Worm (Caenorhabditis elegans) whole organism, early embryonic: ENCODE results near the gene T18D3.1.
A peak's percentile ranks its signal among the peaks of the same experiment; 100 is the strongest.

ENCODE experiments used
- B0310.2 ChIP-seq: sonication (generic microtip); optimal IDR thresholded peaks from 2 replicates; lab custom pipeline; 2016; ENCODE audit warnings: mild to moderate bottlenecking, missing genetic modification characterization, missing compliant biosample characterization
- F13C5.2 ChIP-seq: sonication (generic microtip); optimal IDR thresholded peaks from 2 replicates; lab custom pipeline; 2017; ENCODE audit warnings: mild to moderate bottlenecking, missing genetic modification characterization, inconsistent platforms, missing compliant biosample characterization
- aly-1 ChIP-seq: sonication (generic microtip); optimal IDR thresholded peaks from 2 replicates; lab custom pipeline; 2016; ENCODE audit warnings: missing genetic modification characterization, missing compliant biosample characterization
- ama-1 ChIP-seq: fragments of 150-350 bp; optimal IDR thresholded peaks from 2 replicates; lab custom pipeline; 2014
- ceh-13 ChIP-seq: fragments of 200-800 bp; sonication (Bioruptor generic); optimal IDR thresholded peaks from 2 replicates; lab custom pipeline; 2018; ENCODE audit warnings: mild to moderate bottlenecking, missing genetic modification characterization, missing compliant biosample characterization
- ceh-36 ChIP-seq: sonication (generic microtip); optimal IDR thresholded peaks from 2 replicates; lab custom pipeline; 2016; ENCODE audit warnings: missing genetic modification characterization, inconsistent platforms, missing compliant biosample characterization
- ets-7 ChIP-seq: sonication (generic microtip); optimal IDR thresholded peaks from 2 replicates; lab custom pipeline; 2016; ENCODE audit warnings: missing genotype, missing genetic modification characterization, missing compliant biosample characterization
- flt-1 ChIP-seq: fragments of 200-800 bp; sonication (Bioruptor generic); IDR thresholded peaks from 2 replicates; pipeline ENCODE4 v1.3.6; 2022; ENCODE audit warnings: missing genetic modification characterization, missing compliant biosample characterization
- hmbx-1 ChIP-seq: sonication (generic microtip); optimal IDR thresholded peaks from 2 replicates; lab custom pipeline; 2016; ENCODE audit warnings: mild to moderate bottlenecking, missing genetic modification characterization, missing compliant biosample characterization
- hmg-4 ChIP-seq: fragments of 200-800 bp; sonication (Bioruptor generic); optimal IDR thresholded peaks from 2 replicates; lab custom pipeline; 2018; ENCODE audit warnings: mild to moderate bottlenecking, missing genetic modification characterization, missing compliant biosample characterization
- hnd-1 ChIP-seq: sonication (generic microtip); optimal IDR thresholded peaks from 2 replicates; lab custom pipeline; 2016; ENCODE audit warnings: missing genetic modification characterization, missing compliant biosample characterization
- pes-1 ChIP-seq: fragments of 200-800 bp; sonication (Bioruptor generic); IDR thresholded peaks from 2 replicates; pipeline ENCODE4 v1.3.6; 2022; ENCODE audit warnings: missing genetic modification reagents, missing genetic modification characterization, missing compliant biosample characterization
- scrt-1 ChIP-seq: fragments of 200-800 bp; sonication (Bioruptor generic); IDR thresholded peaks from 2 replicates; pipeline ENCODE4 v1.3.6; 2022; ENCODE audit warnings: missing genetic modification characterization, missing compliant biosample characterization
- sea-1 ChIP-seq: fragments of 200-800 bp; sonication (Bioruptor generic); conservative IDR thresholded peaks from 2 replicates; pipeline ENCODE4 v1.3.6; 2022; ENCODE audit warnings: missing genetic modification characterization, missing compliant biosample characterization
- tbx-11 ChIP-seq: fragments of 200-800 bp; sonication (Bioruptor generic); IDR thresholded peaks from 2 replicates; pipeline ENCODE4 v1.3.6; 2022; ENCODE audit warnings: missing genetic modification characterization, missing compliant biosample characterization
- tbx-37 ChIP-seq: fragments of 200-800 bp; sonication (Bioruptor generic); conservative IDR thresholded peaks from 2 replicates; pipeline ENCODE4 v1.3.6; 2022; ENCODE audit warnings: missing genetic modification reagents, missing genetic modification characterization, missing compliant biosample characterization
- tra-4 ChIP-seq: sonication (generic microtip); optimal IDR thresholded peaks from 2 replicates; lab custom pipeline; 2017; ENCODE audit warnings: missing genetic modification characterization, missing compliant biosample characterization

Gene T18D3.1

DNA sequence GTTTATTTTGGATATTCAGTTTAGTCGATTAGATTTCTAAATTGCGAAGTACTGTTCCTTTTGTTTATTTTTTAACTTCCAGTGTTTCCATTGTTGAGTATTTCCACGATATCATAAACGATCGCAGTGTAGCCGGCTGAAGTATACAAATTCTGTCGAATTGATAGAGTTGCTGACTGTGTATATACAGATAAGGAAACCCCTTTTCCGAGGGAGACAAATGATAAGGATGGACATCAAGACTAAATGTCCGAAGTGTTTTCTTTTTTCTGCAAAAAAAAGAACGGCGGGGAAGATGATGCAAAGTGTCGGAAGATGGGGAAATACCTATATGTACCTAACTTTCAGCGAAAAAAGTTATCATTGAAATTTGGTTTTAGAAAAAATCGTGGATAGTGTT lies 8.0 kb upstream of the T18D3.1 start:
- no peak for TF ChIP-seq F13C5.2 (tag; lab: Kevin White, UChicago)
- TF ChIP-seq pes-1 = no peak
- no peak for TF ChIP-seq ceh-36
- TF ChIP-seq hmbx-1 (tag; lab: Kevin White, UChicago) = no peak
- no peak for TF ChIP-seq sea-1
- no peak for TF ChIP-seq scrt-1 (GFP tag; lab: Robert Waterston, UW)
- TF ChIP-seq hnd-1 (tag; lab: Kevin White, UChicago) = no peak
- TF ChIP-seq B0310.2 = no peak
- no peak for TF ChIP-seq ets-7
- TF ChIP-seq tbx-11 (GFP tag; lab: Robert Waterston, UW) = no peak
- no peak for TF ChIP-seq aly-1
- no peak for TF ChIP-seq ceh-13 (GFP tag; lab: Kevin White, UChicago)
- no peak for TF ChIP-seq hmg-4
- TF ChIP-seq tbx-37 = no peak
- no peak for TF ChIP-seq flt-1 (GFP tag; lab: Robert Waterston, UW)
- TF ChIP-seq tra-4 (tag; lab: Kevin White, UChicago) = no peak
- no peak for TF ChIP-seq ama-1

DNA sequence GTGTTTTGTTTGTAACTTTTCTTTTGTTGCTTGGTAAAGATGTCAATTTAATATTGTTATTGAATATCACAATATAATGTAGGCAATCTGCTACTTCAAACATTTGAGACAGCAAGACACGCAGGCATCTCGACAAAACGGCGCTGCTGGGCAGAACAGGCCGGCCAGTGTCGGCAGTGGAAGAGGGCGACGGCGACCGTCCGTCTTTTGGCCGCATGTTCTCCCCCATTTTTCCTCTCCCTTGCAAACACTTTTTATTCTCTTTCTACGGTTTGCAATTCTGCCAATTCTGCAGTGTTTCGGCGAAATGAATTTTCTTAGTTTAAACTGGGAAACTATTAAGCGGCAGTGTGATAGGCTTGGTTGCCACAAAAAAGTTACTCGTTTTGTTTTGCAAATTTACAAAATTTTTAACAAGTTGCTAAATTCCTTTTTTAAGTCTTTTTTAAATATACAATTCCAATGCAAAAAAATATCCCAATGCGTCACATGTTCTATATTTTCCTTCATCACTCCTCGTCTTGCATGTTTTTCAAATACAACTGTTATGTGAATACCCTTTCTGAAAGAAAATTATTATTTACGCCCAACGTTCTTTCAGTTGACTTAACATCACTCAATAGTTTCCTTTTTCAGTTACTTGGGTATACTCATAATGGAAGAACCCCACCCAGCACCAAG lies 5.1 kb upstream of the T18D3.1 start, which contains the start of gene T18D3.6:
Gene T18D3.6 (plus strand): TSS at position 631 of the 681 bp plus-strand sequence.
- TF ChIP-seq F13C5.2 (tag; lab: Kevin White, UChicago) = no peak
- TF ChIP-seq ceh-36 = no peak
- TF ChIP-seq hmg-4 = peak; percentile 22
- TF ChIP-seq B0310.2 = no peak
- TF ChIP-seq scrt-1 (GFP tag; lab: Robert Waterston, UW) = no peak

DNA sequence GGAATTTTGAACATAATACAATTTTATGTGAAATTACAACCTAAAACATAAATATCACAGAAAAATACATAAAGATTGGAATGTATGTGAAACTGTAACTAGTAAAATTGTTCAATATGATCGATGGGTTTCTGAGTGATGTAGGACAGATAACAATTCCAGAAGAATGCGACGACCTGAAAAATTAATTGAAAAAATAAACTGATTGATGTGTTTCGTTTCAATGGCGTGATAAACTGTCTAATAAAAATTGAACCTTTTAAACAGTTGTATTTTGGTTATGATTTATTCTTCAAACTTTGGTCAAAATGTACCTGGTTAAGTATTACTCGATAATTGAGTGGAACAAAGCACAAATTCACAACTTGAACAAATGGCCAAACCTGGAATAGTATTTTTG lies 3.3 kb upstream of the T18D3.1 start:
- no peak for TF ChIP-seq ceh-13 (GFP tag; lab: Kevin White, UChicago)

DNA sequence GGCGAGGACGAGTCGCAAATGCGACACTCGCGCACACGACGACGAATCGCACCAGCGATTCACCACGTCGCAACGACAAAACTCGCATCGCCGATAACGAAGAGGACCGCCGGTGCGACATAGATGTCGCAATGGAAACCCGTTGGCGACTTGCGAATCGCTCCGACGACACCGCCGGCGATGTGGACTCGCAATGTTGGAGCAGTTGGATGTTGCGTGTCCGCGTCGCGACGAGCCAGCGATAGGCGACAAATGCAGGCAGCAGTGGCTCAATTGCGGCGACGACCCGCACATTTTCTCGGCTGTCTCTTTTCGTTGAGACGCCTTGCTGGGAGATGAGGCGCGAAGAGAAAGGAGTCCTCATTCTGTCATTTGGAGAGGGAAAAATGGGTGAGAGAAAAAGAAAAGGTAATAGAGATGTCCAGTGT lies 2.4 kb upstream of the T18D3.1 start:
- no peak for TF ChIP-seq B0310.2
- no peak for TF ChIP-seq hnd-1 (tag; lab: Kevin White, UChicago)
- TF ChIP-seq tbx-11 (GFP tag; lab: Robert Waterston, UW) = 0 out of 2 replicates have a peak, but pooled peaks have one; percentile 18
- TF ChIP-seq hmbx-1 (tag; lab: Kevin White, UChicago) = no peak
- peak; percentile 44 for TF ChIP-seq aly-1
- TF ChIP-seq hmg-4 = peak; percentile 76
- TF ChIP-seq F13C5.2 (tag; lab: Kevin White, UChicago) = no peak
- TF ChIP-seq pes-1 = no peak
- TF ChIP-seq ceh-13 (GFP tag; lab: Kevin White, UChicago) = no peak
- TF ChIP-seq scrt-1 (GFP tag; lab: Robert Waterston, UW) = no peak
- 0 out of 2 replicates have a peak, but pooled peaks have one; percentile 71 for TF ChIP-seq sea-1
- no peak for TF ChIP-seq ceh-36
- peak; percentile 4 for TF ChIP-seq ets-7
- no peak for TF ChIP-seq tbx-37
- TF ChIP-seq flt-1 (GFP tag; lab: Robert Waterston, UW) = no peak
- TF ChIP-seq tra-4 (tag; lab: Kevin White, UChicago) = no peak
- no peak for TF ChIP-seq ama-1

DNA sequence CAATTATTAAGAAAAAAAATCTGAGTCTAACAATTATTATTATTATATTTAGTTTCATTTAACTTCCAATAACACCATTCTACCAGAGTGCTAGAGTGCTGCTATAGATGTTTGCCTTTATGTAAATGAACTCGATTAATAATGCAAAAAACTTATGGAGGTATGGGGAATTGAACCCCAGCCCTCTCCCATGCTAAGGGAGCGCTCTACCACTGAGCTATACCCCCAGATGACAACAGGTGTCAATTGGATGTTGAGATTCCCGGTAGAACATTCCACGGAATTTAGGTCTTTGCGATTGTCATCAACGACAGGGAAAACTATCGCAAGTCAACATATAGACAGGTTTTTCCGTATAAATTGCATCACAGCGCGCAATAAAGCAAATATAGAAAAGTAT lies 3.5 kb downstream of the T18D3.1 start:
- TF ChIP-seq ceh-13 (GFP tag; lab: Kevin White, UChicago) (peak; percentile 71), scrt-1 (GFP tag; lab: Robert Waterston, UW) (peak; percentile 85), tbx-37 (peak; percentile 64; the same call in 1 of the 2 replicates), aly-1 (peak; percentile 62), sea-1 (peak; percentile 85), flt-1 (GFP tag; lab: Robert Waterston, UW) (peak; percentile 75), F13C5.2 (tag; lab: Kevin White, UChicago) (peak; percentile 78), hmbx-1 (tag; lab: Kevin White, UChicago) (peak; percentile 46), ets-7 (no peak), pes-1 (peak; percentile 90), ama-1 (no peak), tra-4 (tag; lab: Kevin White, UChicago) (peak; percentile 29), hnd-1 (tag; lab: Kevin White, UChicago) (peak; percentile 50), B0310.2 (peak; percentile 68), hmg-4 (peak; percentile 85), ceh-36 (peak; percentile 70), tbx-11 (GFP tag; lab: Robert Waterston, UW) (peak; percentile 76)

DNA sequence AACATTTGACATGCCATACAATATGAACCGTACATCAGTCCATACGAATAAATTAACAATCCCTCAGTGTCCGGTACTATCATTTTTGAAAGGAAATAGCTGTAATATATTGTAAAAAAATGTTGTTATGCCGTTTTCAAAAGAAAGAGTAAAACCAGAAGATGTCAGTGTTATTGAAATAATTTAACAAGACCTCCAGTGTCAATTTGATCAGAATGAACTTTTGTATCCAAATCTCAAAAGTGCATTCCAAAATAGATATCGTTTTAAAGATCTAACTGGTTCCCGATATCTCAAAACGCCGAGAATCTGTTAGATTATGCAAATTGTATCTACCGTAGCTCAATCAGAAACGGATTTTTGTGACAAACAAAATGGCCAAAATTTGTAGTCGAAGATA lies 7.0 kb downstream of the T18D3.1 start, which contains the start of gene odr-7:
Gene odr-7 (minus strand): TSS at position 101 of the 400 bp plus-strand sequence.
- TF ChIP-seq scrt-1 (GFP tag; lab: Robert Waterston, UW) = no peak

DNA sequence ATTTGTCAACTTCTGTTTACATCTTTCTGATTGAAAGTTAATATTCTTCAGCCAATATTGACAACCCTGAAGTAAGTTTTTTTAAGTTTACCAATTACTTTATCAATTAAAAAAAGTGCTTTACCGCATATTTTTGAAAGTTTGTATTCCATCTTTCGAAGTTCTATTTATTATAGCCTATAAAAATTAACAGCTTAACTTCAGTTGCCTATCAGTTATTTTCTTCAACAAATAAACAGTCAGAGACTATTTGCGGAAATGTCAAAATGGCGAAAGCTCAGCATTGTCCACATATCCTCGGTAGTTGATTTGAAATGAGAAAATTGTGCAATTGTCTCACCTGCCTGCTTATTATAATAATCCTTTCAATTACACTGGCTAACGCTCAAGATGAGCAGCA lies 9.0 kb downstream of the T18D3.1 start, which contains the start of gene T18D3.5:
Gene T18D3.5 (plus strand): TSS at position 301 of the 400 bp plus-strand sequence.
- no peak for TF ChIP-seq hmbx-1 (tag; lab: Kevin White, UChicago)
- TF ChIP-seq tra-4 (tag; lab: Kevin White, UChicago) = no peak
- TF ChIP-seq hmg-4 = no peak
- no peak for TF ChIP-seq pes-1
- TF ChIP-seq tbx-37 = no peak
- no peak for TF ChIP-seq ceh-13 (GFP tag; lab: Kevin White, UChicago)
- no peak for TF ChIP-seq ets-7
- no peak for TF ChIP-seq sea-1
- no peak for TF ChIP-seq flt-1 (GFP tag; lab: Robert Waterston, UW)

DNA sequence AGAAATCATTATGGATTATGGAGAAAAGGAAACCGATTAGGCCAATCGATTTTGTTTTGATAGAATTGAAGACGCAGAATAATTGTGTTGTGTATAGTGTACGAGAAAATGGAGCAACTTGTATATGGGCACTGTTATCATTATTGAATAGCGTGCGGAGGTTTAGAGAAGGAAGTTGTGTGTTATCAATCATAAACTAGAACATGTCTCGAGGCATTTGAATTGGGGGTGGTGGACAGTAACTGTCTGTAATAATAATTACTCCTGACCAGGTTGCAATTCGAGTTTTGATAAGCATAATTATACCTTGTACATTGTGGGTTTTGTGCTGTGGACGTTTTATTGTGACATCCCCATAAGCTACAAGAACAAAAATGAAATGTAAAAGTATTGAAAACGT lies 12.2 kb downstream of the T18D3.1 start, which contains the start of gene cdf-2:
Gene cdf-2 (minus strand): TSS at position 149 of the 400 bp plus-strand sequence.
- TF ChIP-seq sea-1 (no peak), tra-4 (tag; lab: Kevin White, UChicago) (no peak), F13C5.2 (tag; lab: Kevin White, UChicago) (no peak), ets-7 (no peak), hmbx-1 (tag; lab: Kevin White, UChicago) (no peak), scrt-1 (GFP tag; lab: Robert Waterston, UW) (no peak), ceh-36 (no peak), hmg-4 (no peak), flt-1 (GFP tag; lab: Robert Waterston, UW) (no peak), tbx-11 (GFP tag; lab: Robert Waterston, UW) (no peak), ceh-13 (GFP tag; lab: Kevin White, UChicago) (no peak), B0310.2 (no peak), hnd-1 (tag; lab: Kevin White, UChicago) (no peak), tbx-37 (no peak), ama-1 (no peak), aly-1 (no peak), pes-1 (no peak)
